Fruit fly (Drosophila melanogaster) whole organism, prepupa: ENCODE data around the gene pck.

Experiments used
- CG16779 ChIP-seq: fragments of 200-800 bp; sonication (Bioruptor generic); optimal IDR thresholded peaks from 3 replicates; lab custom pipeline; 2017; ENCODE audit warnings: missing biosample characterization, mild to moderate bottlenecking, missing genetic modification characterization
- CG7368 ChIP-seq: fragments of 200-800 bp; sonication (Bioruptor generic); optimal IDR thresholded peaks from 3 replicates; lab custom pipeline; 2016; ENCODE audit warnings: missing biosample characterization, missing genetic modification characterization
- CG8119 ChIP-seq: fragments of 200-800 bp; sonication (Bioruptor generic); IDR thresholded peaks from 3 replicates; pipeline ENCODE4 v1.3.6; 2022; ENCODE audit warnings: missing biosample characterization, missing genetic modification characterization
- Eip93F ChIP-seq: fragments of 200-800 bp; sonication (Bioruptor generic); optimal IDR thresholded peaks from 2 replicates; lab custom pipeline; 2016; ENCODE audit warnings: missing biosample characterization, mild to moderate bottlenecking, missing genetic modification characterization
- Ets21C ChIP-seq: fragments of 200-800 bp; sonication (Bioruptor generic); optimal IDR thresholded peaks from 3 replicates; lab custom pipeline; 2016; ENCODE audit warnings: missing biosample characterization, missing genetic modification characterization
- Ets96B ChIP-seq: fragments of 200-800 bp; optimal IDR thresholded peaks from 2 replicates; lab custom pipeline; 2019; ENCODE audit warnings: missing biosample characterization, mild to moderate bottlenecking, missing genetic modification characterization, moderate library complexity
- Gug ChIP-seq: fragments of 200-800 bp; sonication (Bioruptor generic); IDR thresholded peaks from 2 replicates; pipeline ENCODE4 v1.3.6; 2022; ENCODE audit warnings: missing biosample characterization, missing genetic modification characterization
- Sox102F ChIP-seq: fragments of 200-800 bp; sonication (Bioruptor generic); optimal IDR thresholded peaks from 2 replicates; lab custom pipeline; 2016; ENCODE audit warnings: missing biosample characterization, mild to moderate bottlenecking, missing genetic modification characterization
- eg ChIP-seq: fragments of 200-800 bp; sonication (Bioruptor generic); IDR thresholded peaks from 3 replicates; pipeline ENCODE4 v1.3.6; 2022; ENCODE audit warnings: missing biosample characterization, missing genetic modification characterization
- fd59A ChIP-seq: fragments of 200-800 bp; sonication (Bioruptor generic); optimal IDR thresholded peaks from 2 replicates; lab custom pipeline; 2017; ENCODE audit warnings: missing biosample characterization, mild to moderate bottlenecking, missing genetic modification characterization, missing genetic modification reagents
- spab ChIP-seq: fragments of 200-800 bp; sonication (Bioruptor generic); optimal IDR thresholded peaks from 2 replicates; lab custom pipeline; 2017; ENCODE audit warnings: missing biosample characterization, mild to moderate bottlenecking, missing genetic modification characterization, missing genetic modification reagents
- svp ChIP-seq: fragments of 200-800 bp; sonication (Bioruptor generic); peaks from one replicate; lab custom pipeline; 2016; ENCODE audit warnings: missing biosample characterization, missing genetic modification characterization

- TF ChIP-seq CG7368 (GFP tag; lab: Kevin White, UChicago): no peak
- TF ChIP-seq fd59A (GFP tag; lab: Kevin White, UChicago): no peak
- no peak for TF ChIP-seq Ets96B (tag; lab: Kevin White, UChicago)
- TF ChIP-seq spab (GFP tag; lab: Kevin White, UChicago): no peak
- TF ChIP-seq eg: no peak
- no peak for TF ChIP-seq CG16779
- TF ChIP-seq svp (GFP tag; lab: Kevin White, UChicago): no peak
- TF ChIP-seq Ets21C (GFP tag; lab: Kevin White, UChicago): no peak
- no peak for TF ChIP-seq Eip93F (GFP tag; lab: Kevin White, UChicago)
- no peak for TF ChIP-seq Gug (GFP tag; lab: Robert Waterston, UW)
- TF ChIP-seq CG8119 (GFP tag; lab: Robert Waterston, UW): no peak
- no peak for TF ChIP-seq Sox102F (GFP tag; lab: Kevin White, UChicago)
These were observed 43.4 kb downstream of the pck start for dm6 chrX:1513865-1514264.
